Worm (Caenorhabditis elegans) whole organism, mixed stage, embryonic: ENCODE results near the gene ser-1.

Experiments used
- nhr-237 ChIP-seq: fragments of 150-350 bp; optimal IDR thresholded peaks from 2 replicates; lab custom pipeline; 2014; ENCODE audit warnings: missing biosample characterization, missing genetic modification characterization
- nhr-28 ChIP-seq: fragments of 150-350 bp; optimal IDR thresholded peaks from 2 replicates; lab custom pipeline; 2014; ENCODE audit warnings: missing biosample characterization, missing genetic modification characterization
- nhr-76 ChIP-seq: sonication (generic microtip); optimal IDR thresholded peaks from 2 replicates; lab custom pipeline; 2017; ENCODE audit warnings: missing biosample characterization, missing genetic modification characterization
- ztf-11 ChIP-seq: fragments of 150-350 bp; optimal IDR thresholded peaks from 2 replicates; lab custom pipeline; 2014; ENCODE audit warnings: missing biosample characterization, missing genetic modification characterization

DNA sequence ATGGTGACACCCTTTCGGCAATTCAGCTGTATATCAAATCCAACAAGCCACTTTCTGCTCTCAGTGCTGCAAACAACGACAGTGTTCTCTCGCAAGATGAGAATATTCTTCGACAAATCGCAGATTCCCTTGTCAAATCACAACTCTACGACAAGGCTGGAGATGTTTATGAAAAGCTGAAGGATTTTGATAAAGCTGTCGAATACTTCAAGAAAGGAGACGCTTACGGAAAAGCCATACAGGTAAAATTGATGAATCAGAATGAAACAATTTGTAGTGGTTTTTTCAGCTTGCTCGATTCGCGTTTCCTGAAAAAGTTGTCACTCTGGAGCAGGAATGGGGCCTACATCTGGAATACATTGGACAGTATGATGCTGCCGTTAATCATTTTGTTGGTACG, 33.4 kb upstream of the ser-1 start:
- TF ChIP-seq ztf-11 (tag; lab: Kevin White, UChicago) = no peak
- TF ChIP-seq nhr-76 (tag; lab: Kevin White, UChicago) = no peak
- no peak for TF ChIP-seq nhr-28 (tag; lab: Kevin White, UChicago)
- TF ChIP-seq nhr-237 (tag; lab: Kevin White, UChicago) = no peak
